Fruit fly (Drosophila melanogaster) whole organism, embryonic: ENCODE data around the gene VGlut.
A peak's percentile ranks its signal among the peaks of the same experiment; 100 is the strongest.

Source experiments
- Asciz ChIP-seq: fragments of 200-800 bp; sonication (Bioruptor generic); optimal IDR thresholded peaks from 2 replicates; lab custom pipeline; 2017; ENCODE audit warnings: missing biosample characterization, mild to moderate bottlenecking, missing genetic modification characterization, missing genetic modification reagents
- CG11456 ChIP-seq: fragments of 200-800 bp; sonication (Bioruptor generic); IDR thresholded peaks from 3 replicates; pipeline ENCODE4 v1.3.6; 2022; ENCODE audit warnings: missing biosample characterization, missing genetic modification characterization
- CG11695 ChIP-seq: fragments of 200-800 bp; sonication (Bioruptor generic); IDR thresholded peaks from 3 replicates; pipeline ENCODE4 v1.3.6; 2022; ENCODE audit warnings: missing biosample characterization, missing genetic modification characterization
- CG12391 ChIP-seq: fragments of 200-800 bp; sonication (Bioruptor generic); optimal IDR thresholded peaks from 3 replicates; lab custom pipeline; 2018; ENCODE audit warnings: missing biosample characterization, mild to moderate bottlenecking, missing genetic modification characterization, moderate library complexity
- CG12744 ChIP-seq: fragments of 200-800 bp; sonication (Bioruptor generic); optimal IDR thresholded peaks from 2 replicates; lab custom pipeline; 2016; ENCODE audit warnings: missing biosample characterization, missing genetic modification characterization
- CG14860 ChIP-seq: fragments of 200-800 bp; sonication (Bioruptor generic); IDR thresholded peaks from 3 replicates; pipeline ENCODE4 v1.3.6; 2022; ENCODE audit warnings: missing biosample characterization, missing genetic modification characterization; ENCODE audit not compliant: partially characterized antibody
- CG15269 ChIP-seq: fragments of 200-800 bp; sonication (Bioruptor generic); optimal IDR thresholded peaks from 2 replicates; lab custom pipeline; 2018; ENCODE audit warnings: missing biosample characterization, mild to moderate bottlenecking, missing genetic modification characterization, moderate library complexity
- CG1603 ChIP-seq: fragments of 200-800 bp; sonication (Bioruptor generic); optimal IDR thresholded peaks from 2 replicates; lab custom pipeline; 2019; ENCODE audit warnings: missing biosample characterization, mild to moderate bottlenecking, missing genetic modification characterization, moderate library complexity
- CG18262 ChIP-seq: fragments of 200-800 bp; optimal IDR thresholded peaks from 3 replicates; lab custom pipeline; 2019; ENCODE audit warnings: missing biosample characterization, mild to moderate bottlenecking, missing genetic modification characterization, moderate library complexity
- CG2129 ChIP-seq: fragments of 200-800 bp; sonication (Bioruptor generic); IDR thresholded peaks from 2 replicates; pipeline ENCODE4 v1.3.6; 2022; ENCODE audit warnings: missing biosample characterization, missing genetic modification characterization; ENCODE audit not compliant: partially characterized antibody
- CG33557 ChIP-seq: fragments of 200-800 bp; sonication (Bioruptor generic); optimal IDR thresholded peaks from 2 replicates; lab custom pipeline; 2019; ENCODE audit warnings: missing biosample characterization, mild to moderate bottlenecking, missing genetic modification characterization, moderate library complexity
- CG42726 ChIP-seq: fragments of 200-800 bp; sonication (Bioruptor generic); IDR thresholded peaks from 2 replicates; pipeline ENCODE4 v1.3.6; 2022; ENCODE audit warnings: missing biosample characterization, missing genetic modification characterization; ENCODE audit not compliant: partially characterized antibody
- CG4404 ChIP-seq: fragments of 200-800 bp; sonication (Bioruptor generic); IDR thresholded peaks from 2 replicates; pipeline ENCODE4 v1.3.6; 2022; ENCODE audit warnings: missing biosample characterization, missing genetic modification characterization
- CG6272 ChIP-seq: fragments of 200-800 bp; sonication (Bioruptor generic); IDR thresholded peaks from 2 replicates; pipeline ENCODE4 v1.3.6; 2022; ENCODE audit warnings: missing biosample characterization, missing genetic modification characterization
- CG6791 ChIP-seq: fragments of 200-800 bp; sonication (Bioruptor generic); IDR thresholded peaks from 3 replicates; pipeline ENCODE4 v1.3.6; 2022; ENCODE audit warnings: missing biosample characterization, missing genetic modification characterization; ENCODE audit not compliant: partially characterized antibody
- CG7839 ChIP-seq: fragments of 200-800 bp; sonication (Bioruptor generic); optimal IDR thresholded peaks from 3 replicates; lab custom pipeline; 2018; ENCODE audit warnings: missing biosample characterization, mild to moderate bottlenecking, missing genetic modification characterization, moderate library complexity
- CG9932 ChIP-seq: fragments of 200-800 bp; sonication (Bioruptor generic); IDR thresholded peaks from 2 replicates; pipeline ENCODE4 v1.3.6; 2022; ENCODE audit warnings: missing biosample characterization, missing genetic modification characterization
- CkIIα-i1 ChIP-seq: fragments of 200-800 bp; sonication (Bioruptor generic); IDR thresholded peaks from 2 replicates; pipeline ENCODE4 v1.3.6; 2022; ENCODE audit warnings: missing biosample characterization, missing genetic modification characterization
- Deaf1 ChIP-seq: fragments of 200-800 bp; optimal IDR thresholded peaks from 3 replicates; lab custom pipeline; 2019; ENCODE audit warnings: missing biosample characterization, mild to moderate bottlenecking, missing genetic modification characterization, moderate library complexity
- Dp ChIP-seq: fragments of 200-800 bp; sonication (Bioruptor generic); optimal IDR thresholded peaks from 2 replicates; lab custom pipeline; 2018; ENCODE audit warnings: missing biosample characterization, mild to moderate bottlenecking, missing genetic modification characterization, moderate library complexity
- ERR ChIP-seq: fragments of 200-800 bp; sonication (Bioruptor generic); optimal IDR thresholded peaks from 2 replicates; lab custom pipeline; 2016; ENCODE audit warnings: missing biosample characterization, missing genetic modification characterization
- Gug ChIP-seq: fragments of 200-800 bp; sonication (Bioruptor generic); IDR thresholded peaks from 4 replicates; pipeline ENCODE4 v1.3.6; 2022; ENCODE audit warnings: missing biosample characterization, missing genetic modification characterization
- H2.0 ChIP-seq: fragments of 200-800 bp; sonication (Bioruptor generic); IDR thresholded peaks from 2 replicates; pipeline ENCODE4 v1.3.6; 2022; ENCODE audit warnings: missing biosample characterization, missing genetic modification characterization
- Hand ChIP-seq: fragments of 200-800 bp; sonication (Bioruptor generic); optimal IDR thresholded peaks from 2 replicates; lab custom pipeline; 2017; ENCODE audit warnings: mild to moderate bottlenecking, missing biosample characterization, missing genetic modification reagents, missing genetic modification characterization
- Lpt ChIP-seq: fragments of >200 bp; optimal IDR thresholded peaks from 2 replicates; lab custom pipeline; 2018; ENCODE audit warnings: missing biosample characterization, missing genetic modification characterization
- MBD-R2 ChIP-seq: fragments of 200-800 bp; sonication (Bioruptor generic); IDR thresholded peaks from 2 replicates; pipeline ENCODE4 v1.3.6; 2022; ENCODE audit warnings: missing biosample characterization, missing genetic modification characterization
- Max ChIP-seq: fragments of 200-800 bp; sonication (Bioruptor generic); optimal IDR thresholded peaks from 2 replicates; lab custom pipeline; 2016; ENCODE audit warnings: missing biosample characterization, mild to moderate bottlenecking, missing genetic modification characterization
- Med ChIP-seq: fragments of 200-800 bp; sonication (Bioruptor generic); peaks from one replicate; lab custom pipeline; 2016; ENCODE audit warnings: missing biosample characterization, missing genetic modification characterization, mild to moderate bottlenecking, inconsistent platforms, moderate library complexity
- Rx ChIP-seq: fragments of 200-800 bp; sonication (Bioruptor generic); IDR thresholded peaks from 2 replicates; pipeline ENCODE4 v1.3.6; 2022; ENCODE audit warnings: missing biosample characterization, missing genetic modification characterization
- Stat92E ChIP-seq, 3 experiments: fragments of >200 bp in 2 of 3; fragments of 200-800 bp in 1 of 3; sonication (Bioruptor generic) in 1 of 3; optimal IDR thresholded peaks; 2 replicates each; lab custom pipeline; 2017 to 2019; ENCODE audit warnings: missing biosample characterization in 3 of 3, missing genetic modification characterization in 3 of 3, mild to moderate bottlenecking in 1 of 3, moderate library complexity in 1 of 3
- bab2 ChIP-seq: fragments of 200-800 bp; sonication (Bioruptor generic); optimal IDR thresholded peaks from 2 replicates; lab custom pipeline; 2016; ENCODE audit warnings: missing biosample characterization, missing genetic modification characterization
- cad ChIP-seq: fragments of >200 bp; optimal IDR thresholded peaks from 2 replicates; lab custom pipeline; 2017; ENCODE audit warnings: missing biosample characterization, missing genetic modification characterization
- cato ChIP-seq: fragments of 200-800 bp; sonication (Bioruptor generic); optimal IDR thresholded peaks from 2 replicates; lab custom pipeline; 2016; ENCODE audit warnings: missing biosample characterization, missing genetic modification characterization, borderline replicate concordance
- cwo ChIP-seq: fragments of 200-800 bp; sonication (Bioruptor generic); optimal IDR thresholded peaks from 3 replicates; lab custom pipeline; 2017; ENCODE audit warnings: missing biosample characterization, missing genetic modification characterization, mild to moderate bottlenecking, moderate library complexity, missing genetic modification reagents
- dati ChIP-seq: fragments of 200-800 bp; sonication (Bioruptor generic); IDR thresholded peaks from 2 replicates; pipeline ENCODE4 v1.3.6; 2022; ENCODE audit warnings: missing biosample characterization, missing genetic modification characterization
- dmrt11E ChIP-seq: fragments of 200-800 bp; sonication (Bioruptor generic); optimal IDR thresholded peaks from 3 replicates; lab custom pipeline; 2018; ENCODE audit warnings: missing biosample characterization, mild to moderate bottlenecking, missing genetic modification characterization, moderate library complexity
- jumu ChIP-seq: fragments of 200-800 bp; sonication (Bioruptor generic); optimal IDR thresholded peaks from 3 replicates; lab custom pipeline; 2016; ENCODE audit warnings: missing biosample characterization, missing genetic modification characterization
- nom ChIP-seq: fragments of 200-800 bp; sonication (Bioruptor generic); optimal IDR thresholded peaks from 2 replicates; lab custom pipeline; 2017; ENCODE audit warnings: missing biosample characterization, missing genetic modification characterization, mild to moderate bottlenecking, moderate library complexity, missing genetic modification reagents
- org-1 ChIP-seq: fragments of 200-800 bp; sonication (Bioruptor generic); optimal IDR thresholded peaks from 2 replicates; lab custom pipeline; 2017; ENCODE audit warnings: missing biosample characterization, missing genetic modification characterization
- pb ChIP-seq: fragments of 200-800 bp; sonication (Bioruptor generic); optimal IDR thresholded peaks from 3 replicates; lab custom pipeline; 2016; ENCODE audit warnings: missing biosample characterization, missing genetic modification characterization
- pfk ChIP-seq: fragments of 200-800 bp; sonication (Bioruptor generic); optimal IDR thresholded peaks from 2 replicates; lab custom pipeline; 2018; ENCODE audit warnings: missing biosample characterization, mild to moderate bottlenecking, missing genetic modification characterization, moderate library complexity
- psq ChIP-seq: fragments of 200-800 bp; sonication (Bioruptor generic); optimal IDR thresholded peaks from 2 replicates; lab custom pipeline; 2017; ENCODE audit warnings: missing biosample characterization, missing genetic modification characterization
- ranshi ChIP-seq: fragments of 200-800 bp; sonication (Bioruptor generic); IDR thresholded peaks from 2 replicates; pipeline ENCODE4 v1.3.6; 2022; ENCODE audit warnings: missing biosample characterization, missing genetic modification characterization
- schlank ChIP-seq: fragments of 200-800 bp; sonication (Bioruptor generic); optimal IDR thresholded peaks from 2 replicates; lab custom pipeline; 2018; ENCODE audit warnings: missing biosample characterization, mild to moderate bottlenecking, missing genetic modification characterization
- sima ChIP-seq: fragments of 200-800 bp; sonication (Bioruptor generic); optimal IDR thresholded peaks from 2 replicates; lab custom pipeline; 2016; ENCODE audit warnings: missing biosample characterization, missing genetic modification characterization
- sna ChIP-seq: fragments of 200-800 bp; sonication (Bioruptor generic); IDR thresholded peaks from 2 replicates; pipeline ENCODE4 v1.3.6; 2022; ENCODE audit warnings: missing biosample characterization, missing genetic modification characterization; ENCODE audit not compliant: partially characterized antibody
- sr ChIP-seq: fragments of 200-800 bp; sonication (Bioruptor generic); IDR thresholded peaks from 3 replicates; pipeline ENCODE4 v1.3.6; 2022; ENCODE audit warnings: missing biosample characterization, missing genetic modification characterization
- ssp ChIP-seq: fragments of 200-800 bp; sonication (Bioruptor generic); IDR thresholded peaks from 2 replicates; pipeline ENCODE4 v1.3.6; 2022; ENCODE audit warnings: missing biosample characterization, missing genetic modification characterization
- unc-4 ChIP-seq: fragments of 200-800 bp; sonication (Bioruptor generic); IDR thresholded peaks from 2 replicates; pipeline ENCODE4 v1.3.6; 2022; ENCODE audit warnings: missing biosample characterization, missing genetic modification characterization; ENCODE audit not compliant: partially characterized antibody
- z ChIP-seq: fragments of 200-800 bp; sonication (Bioruptor generic); IDR thresholded peaks from 3 replicates; pipeline ENCODE4 v1.3.6; 2022; ENCODE audit warnings: missing biosample characterization, missing genetic modification characterization

Gene VGlut

dm6 chr2L:2380805-2381204, 19.3 kb upstream of the VGlut start, which contains the start of gene Eogt (continued):
- TF ChIP-seq cato (GFP tag; lab: Kevin White, UChicago): peak; percentile 87
- peak; percentile 82; the same call in 2 of the 3 replicates for TF ChIP-seq sr (GFP tag; lab: Robert Waterston, UW)
- TF ChIP-seq bab2: peak; percentile 85
- TF ChIP-seq CG14860 (GFP tag; lab: Robert Waterston, UW): no peak
- peak; percentile 96 for TF ChIP-seq CG4404
- peak; percentile 98 for TF ChIP-seq H2.0 (GFP tag; lab: Robert Waterston, UW)
- peak; percentile 68 for TF ChIP-seq CG12744 (GFP tag; lab: Kevin White, UChicago)
- peak; percentile 91 for TF ChIP-seq ssp (GFP tag; lab: Robert Waterston, UW)
- peak; percentile 92 for TF ChIP-seq CG33557 (GFP tag; lab: Kevin White, UChicago)
- TF ChIP-seq ranshi (GFP tag; lab: Robert Waterston, UW): peak; percentile 97
- peak; percentile 94 for TF ChIP-seq Rx
- TF ChIP-seq CG11456 (GFP tag; lab: Robert Waterston, UW): peak; percentile 96
- no peak; the same call in 1 of the 2 replicates for TF ChIP-seq CkIIα-i1 (GFP tag; lab: Robert Waterston, UW)
- TF ChIP-seq CG12391 (tag; lab: Kevin White, UChicago): peak; percentile 96
- peak; percentile 98 for TF ChIP-seq dmrt11E (tag; lab: Kevin White, UChicago)
- peak; percentile 95 for TF ChIP-seq Med (GFP tag; lab: Kevin White, UChicago)
- TF ChIP-seq pb (GFP tag; lab: Kevin White, UChicago): no peak
- TF ChIP-seq CG6272 (GFP tag; lab: Robert Waterston, UW): peak; percentile 95
- TF ChIP-seq schlank (tag; lab: Kevin White, UChicago): peak; percentile 78
- peak; percentile 94 for TF ChIP-seq CG15269 (tag; lab: Kevin White, UChicago)
- TF ChIP-seq cad (GFP tag; lab: Kevin White, UChicago): no peak
- peak; percentile 81 for TF ChIP-seq nom
- peak; percentile 69 for TF ChIP-seq Asciz (GFP tag; lab: Kevin White, UChicago)
- peak; percentile 95 for TF ChIP-seq dati
- TF ChIP-seq CG7839 (tag; lab: Kevin White, UChicago): peak; percentile 96
- TF ChIP-seq Stat92E (GFP tag; optimal IDR thresholded peaks at IDR 0.05; lab: Kevin White, UChicago): peak in 1 of 3 experiments; percentile 79
- TF ChIP-seq CG18262 (tag; lab: Kevin White, UChicago): peak; percentile 93
- peak; percentile 80 for TF ChIP-seq Max (GFP tag; lab: Kevin White, UChicago)
- no peak for TF ChIP-seq sna (GFP tag; lab: Robert Waterston, UW)
- peak; percentile 70 for TF ChIP-seq cwo
- no peak for TF ChIP-seq pfk
- peak; percentile 95 for TF ChIP-seq CG9932 (GFP tag; lab: Robert Waterston, UW)
- peak; percentile 77 for TF ChIP-seq psq (GFP tag; lab: Kevin White, UChicago)
- TF ChIP-seq jumu: peak; percentile 53
- TF ChIP-seq org-1: peak; percentile 83
- 0 out of 3 replicates have a peak, but pooled peaks have one; percentile 1 for TF ChIP-seq CG6791 (GFP tag; lab: Robert Waterston, UW)
- TF ChIP-seq Dp (GFP tag; lab: Kevin White, UChicago): peak; percentile 28
- TF ChIP-seq CG1603 (tag; lab: Kevin White, UChicago): peak; percentile 98
- no peak for TF ChIP-seq CG42726 (GFP tag; lab: Robert Waterston, UW)
- peak; percentile 95 for TF ChIP-seq MBD-R2 (GFP tag; lab: Robert Waterston, UW)
- TF ChIP-seq unc-4 (GFP tag; lab: Robert Waterston, UW): no peak
- TF ChIP-seq CG11695 (GFP tag; lab: Robert Waterston, UW): peak; percentile 97
- peak; percentile 93 for TF ChIP-seq Gug (GFP tag; lab: Robert Waterston, UW)
- no peak for TF ChIP-seq sima (GFP tag; lab: Kevin White, UChicago)
- TF ChIP-seq CG2129 (GFP tag; lab: Robert Waterston, UW): no peak
- TF ChIP-seq ERR (GFP tag; lab: Kevin White, UChicago): no peak
- TF ChIP-seq Lpt (GFP tag; lab: Kevin White, UChicago): no peak
- peak; percentile 69 for TF ChIP-seq Deaf1
- peak; percentile 74; the same call in 2 of the 3 replicates for TF ChIP-seq z (GFP tag; lab: Robert Waterston, UW)
- TF ChIP-seq Hand: peak; percentile 64
